Worm (Caenorhabditis elegans): ENCODE measurements around the gene nhr-136.
"Not testable (repeated sequence)": the region's sequence is repeated elsewhere in the genome, so short reads cannot be mapped to it uniquely, and the experiment has no call there.

nhr-136 gene

ce11 chrV:12100794-12101343 is 6.1 kb upstream of the nhr-136 start, which contains the start of gene nhr-154:
nhr-154 (plus strand) TSS chrV:12101293.
- no peak for TF ChIP-seq ref-1 (GFP tag; conservative IDR thresholded peaks at IDR 0.05)
- TF ChIP-seq ztf-29 (GFP tag; IDR thresholded peaks at IDR 0.05) = no peak
- TF ChIP-seq ztf-23 (GFP tag; IDR thresholded peaks at IDR 0.05) = no peak
- no peak for TF ChIP-seq cog-1 (tag; optimal IDR thresholded peaks at IDR 0.05)
- TF ChIP-seq flt-1 (GFP tag; IDR thresholded peaks at IDR 0.05) = no peak
- TF ChIP-seq klf-2 (GFP tag; conservative IDR thresholded peaks at IDR 0.05) = no peak
- TF ChIP-seq med-1 (GFP tag; optimal IDR thresholded peaks at IDR 0.05; ENCODE audit: insufficient read depth) = no peak
- TF ChIP-seq tab-1 (GFP tag; IDR thresholded peaks at IDR 0.05) = no peak

ce11 chrV:12103920-12104319 is 3.0 kb upstream of the nhr-136 start, which contains the start of gene nhr-153:
nhr-153 (plus strand) TSS chrV:12104220.
- no peak for TF ChIP-seq ztf-29 (GFP tag; IDR thresholded peaks at IDR 0.05)
- no peak for TF ChIP-seq T22C8.4 (GFP tag; IDR thresholded peaks at IDR 0.05)
- TF ChIP-seq ref-1 (GFP tag; conservative IDR thresholded peaks at IDR 0.05) = no peak
- no peak for TF ChIP-seq cog-1 (tag; optimal IDR thresholded peaks at IDR 0.05)
- TF ChIP-seq tab-1 (GFP tag; IDR thresholded peaks at IDR 0.05) = no peak
- no peak for TF ChIP-seq flt-1 (GFP tag; IDR thresholded peaks at IDR 0.05)
- no peak for TF ChIP-seq ztf-23 (GFP tag; IDR thresholded peaks at IDR 0.05)
- TF ChIP-seq med-1 (GFP tag; optimal IDR thresholded peaks at IDR 0.05; ENCODE audit: insufficient read depth) = no peak
- no peak for TF ChIP-seq klf-2 (GFP tag; conservative IDR thresholded peaks at IDR 0.05)

DNA sequence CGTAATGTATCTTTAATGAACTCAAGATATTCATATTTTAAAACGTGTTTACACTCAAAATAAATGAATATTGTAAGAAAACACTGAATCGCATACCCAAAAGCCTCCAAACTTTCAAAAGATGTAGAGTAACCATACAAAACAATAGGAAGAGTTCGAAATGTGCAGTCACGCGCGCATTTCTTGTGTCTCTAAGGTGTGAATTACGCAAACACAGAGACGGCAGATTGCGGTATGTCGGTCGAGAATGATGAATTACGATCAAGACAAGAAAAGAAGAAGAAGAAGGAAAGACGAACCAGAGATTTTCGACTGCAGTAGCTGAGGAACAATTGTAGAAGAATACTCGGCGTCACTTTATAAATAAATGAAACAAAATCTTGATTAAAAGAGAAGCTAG is 4.5 kb downstream of the nhr-136 start, which contains the start of gene lhpp-1:
Gene lhpp-1 (minus strand): TSS at position 354 of the 400 bp plus-strand sequence.
- TF ChIP-seq ref-1 (GFP tag; conservative IDR thresholded peaks at IDR 0.05) = no peak

- no peak for TF ChIP-seq T22C8.4 (GFP tag; IDR thresholded peaks at IDR 0.05)
- no peak for TF ChIP-seq cog-1 (tag; optimal IDR thresholded peaks at IDR 0.05)
- no peak for TF ChIP-seq klf-2 (GFP tag; conservative IDR thresholded peaks at IDR 0.05)
- no peak for TF ChIP-seq ztf-29 (GFP tag; IDR thresholded peaks at IDR 0.05)
- TF ChIP-seq flt-1 (GFP tag; IDR thresholded peaks at IDR 0.05) = no peak
- no peak for TF ChIP-seq ref-1 (GFP tag; conservative IDR thresholded peaks at IDR 0.05)
- no peak for TF ChIP-seq tab-1 (GFP tag; IDR thresholded peaks at IDR 0.05)
- no peak for TF ChIP-seq med-1 (GFP tag; optimal IDR thresholded peaks at IDR 0.05; ENCODE audit: insufficient read depth)
- TF ChIP-seq ztf-23 (GFP tag; IDR thresholded peaks at IDR 0.05) = no peak
Observed at ce11 chrV:12113726-12114125, 6.8 kb downstream of the nhr-136 start.

DNA sequence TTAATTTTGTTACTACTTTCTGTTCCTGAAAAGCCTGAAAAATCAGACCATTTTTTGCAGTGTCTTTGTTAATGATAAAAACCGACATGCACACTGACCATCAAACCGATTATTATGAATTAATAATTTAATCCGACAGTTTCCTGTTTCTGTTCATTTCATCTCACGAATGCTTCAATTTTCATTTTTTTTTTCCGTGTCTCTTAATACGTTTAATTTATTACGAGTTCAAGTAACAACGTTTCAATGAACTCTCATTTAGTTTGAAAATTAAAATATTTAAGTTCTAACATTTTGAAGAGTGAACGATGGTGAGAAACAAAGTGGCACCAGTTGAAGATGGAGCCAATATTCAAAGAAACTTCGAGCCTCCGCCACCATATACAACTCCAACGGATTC is 7.8 kb downstream of the nhr-136 start, which contains the start of gene spin-1:
Gene spin-1 (plus strand): TSS at position 301 of the 400 bp plus-strand sequence.
- TF ChIP-seq med-1 (GFP tag; optimal IDR thresholded peaks at IDR 0.05; ENCODE audit: insufficient read depth) = no peak
- no peak for TF ChIP-seq ref-1 (GFP tag; conservative IDR thresholded peaks at IDR 0.05)
- no peak for TF ChIP-seq cog-1 (tag; optimal IDR thresholded peaks at IDR 0.05)

- TF ChIP-seq T22C8.4 (GFP tag; IDR thresholded peaks at IDR 0.05) = no peak
- no peak for TF ChIP-seq ztf-23 (GFP tag; IDR thresholded peaks at IDR 0.05)
- TF ChIP-seq ref-1 (GFP tag; conservative IDR thresholded peaks at IDR 0.05) = no peak
- no peak for TF ChIP-seq med-1 (GFP tag; optimal IDR thresholded peaks at IDR 0.05; ENCODE audit: insufficient read depth)
- no peak for TF ChIP-seq tab-1 (GFP tag; IDR thresholded peaks at IDR 0.05)
- TF ChIP-seq flt-1 (GFP tag; IDR thresholded peaks at IDR 0.05) = no peak
Observed at ce11 chrV:12115150-12115549, 8.2 kb downstream of the nhr-136 start.

ce11 chrV:12117567-12118053 is 10.7 kb downstream of the nhr-136 start, which contains the start of gene C13C4.8:
C13C4.8 (plus strand) TSS chrV:12118003.
- TF ChIP-seq ref-1 (GFP tag; conservative IDR thresholded peaks at IDR 0.05) (no peak), ztf-29 (GFP tag; IDR thresholded peaks at IDR 0.05) (no peak), klf-2 (GFP tag; conservative IDR thresholded peaks at IDR 0.05) (no peak), med-1 (GFP tag; optimal IDR thresholded peaks at IDR 0.05; ENCODE audit: insufficient read depth) (no peak)

- TF ChIP-seq cog-1 (tag; optimal IDR thresholded peaks at IDR 0.05) = no peak
- no peak for TF ChIP-seq ref-1 (GFP tag; conservative IDR thresholded peaks at IDR 0.05)
Observed at ce11 chrV:12120381-12120780, 13.4 kb downstream of the nhr-136 start, which contains the start of gene C13C4.7. C13C4.7 (minus strand) TSS chrV:12120481.

DNA sequence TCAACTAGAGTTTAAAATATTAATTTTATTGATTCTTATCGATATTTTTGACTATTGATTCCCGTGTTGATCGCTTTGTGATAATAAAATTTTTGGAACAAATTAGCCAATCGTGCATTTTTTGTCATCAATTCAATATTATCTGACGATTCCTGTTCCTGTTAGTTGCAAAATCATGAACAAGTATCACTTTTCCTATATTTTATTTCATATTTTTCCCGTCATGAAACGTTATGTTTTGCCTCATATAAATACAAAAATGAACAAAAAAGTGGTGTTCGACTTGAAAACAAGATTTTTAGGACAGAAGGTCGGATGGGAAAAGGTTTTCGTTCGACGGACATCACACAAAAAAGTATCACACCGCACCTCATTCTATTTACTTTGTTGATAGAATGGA is 14.3 kb downstream of the nhr-136 start, which contains the start of gene C13C4.6:
Gene C13C4.6 (plus strand): TSS at position 301 of the 400 bp plus-strand sequence.
- TF ChIP-seq klf-2 (GFP tag; conservative IDR thresholded peaks at IDR 0.05) = no peak
- TF ChIP-seq med-1 (GFP tag; optimal IDR thresholded peaks at IDR 0.05; ENCODE audit: insufficient read depth) = no peak
- TF ChIP-seq tab-1 (GFP tag; IDR thresholded peaks at IDR 0.05) = no peak
- TF ChIP-seq ztf-29 (GFP tag; IDR thresholded peaks at IDR 0.05) = no peak
- no peak for TF ChIP-seq T22C8.4 (GFP tag; IDR thresholded peaks at IDR 0.05)
- no peak for TF ChIP-seq ref-1 (GFP tag; conservative IDR thresholded peaks at IDR 0.05)
- TF ChIP-seq ztf-23 (GFP tag; IDR thresholded peaks at IDR 0.05) = no peak
- TF ChIP-seq cog-1 (tag; optimal IDR thresholded peaks at IDR 0.05) = no peak
- TF ChIP-seq flt-1 (GFP tag; IDR thresholded peaks at IDR 0.05) = no peak

- not testable (repeated sequence) for TF ChIP-seq tab-1 (GFP tag; IDR thresholded peaks at IDR 0.05); klf-2 (GFP tag; conservative IDR thresholded peaks at IDR 0.05); cog-1 (tag; optimal IDR thresholded peaks at IDR 0.05)
Observed at ce11 chrV:12130688-12131087, 23.7 kb downstream of the nhr-136 start, which contains the start of gene C27A7.6. C27A7.6 (minus strand) TSS chrV:12130788.

- TF ChIP-seq tab-1 (GFP tag; IDR thresholded peaks at IDR 0.05); ref-1 (GFP tag; conservative IDR thresholded peaks at IDR 0.05); ztf-23 (GFP tag; IDR thresholded peaks at IDR 0.05): not testable (repeated sequence)
Observed at ce11 chrV:12131157-12131556, 24.2 kb downstream of the nhr-136 start, which contains the start of gene enpp-1. enpp-1 (plus strand) TSS chrV:12131457.

Measured in whole organism, midembryonic.